Fruit fly (Drosophila melanogaster) whole organism, embryonic: Measurements from ENCODE around the gene T48.

Source experiments
- Adf1 ChIP-seq: fragments of 200-800 bp; sonication (Bioruptor generic); IDR thresholded peaks from 2 replicates; pipeline ENCODE4 v1.3.6; 2022; ENCODE audit warnings: missing biosample characterization, missing genetic modification characterization
- CG10147 ChIP-seq: fragments of 200-800 bp; sonication (Bioruptor generic); optimal IDR thresholded peaks from 2 replicates; lab custom pipeline; 2019; ENCODE audit warnings: missing biosample characterization, mild to moderate bottlenecking, missing genetic modification characterization, moderate library complexity
- CG11398 ChIP-seq: fragments of 200-800 bp; sonication (Bioruptor generic); optimal IDR thresholded peaks from 2 replicates; lab custom pipeline; 2016; ENCODE audit warnings: missing biosample characterization, missing genetic modification characterization
- CG12299 ChIP-seq: fragments of 200-800 bp; sonication (Bioruptor generic); optimal IDR thresholded peaks from 2 replicates; lab custom pipeline; 2018; ENCODE audit warnings: missing biosample characterization, mild to moderate bottlenecking, missing genetic modification characterization
- CG14860 ChIP-seq: fragments of 200-800 bp; sonication (Bioruptor generic); IDR thresholded peaks from 3 replicates; pipeline ENCODE4 v1.3.6; 2022; ENCODE audit warnings: missing biosample characterization, missing genetic modification characterization; ENCODE audit not compliant: partially characterized antibody
- CG15601 ChIP-seq: fragments of 200-800 bp; sonication (Bioruptor generic); optimal IDR thresholded peaks from 3 replicates; lab custom pipeline; 2019; ENCODE audit warnings: missing biosample characterization, mild to moderate bottlenecking, missing genetic modification characterization, moderate library complexity
- CG1832 ChIP-seq: fragments of 200-800 bp; sonication (Bioruptor generic); optimal IDR thresholded peaks from 2 replicates; lab custom pipeline; 2017; ENCODE audit warnings: missing biosample characterization, mild to moderate bottlenecking, missing genetic modification characterization, inconsistent platforms
- CG2199 ChIP-seq: fragments of 200-800 bp; sonication (Bioruptor generic); IDR thresholded peaks from 3 replicates; pipeline ENCODE4 v1.3.6; 2022; ENCODE audit warnings: missing biosample characterization, missing genetic modification characterization
- CG2875 ChIP-seq: fragments of 200-800 bp; sonication (Bioruptor generic); optimal IDR thresholded peaks from 2 replicates; lab custom pipeline; 2017; ENCODE audit warnings: missing biosample characterization, mild to moderate bottlenecking, missing genetic modification characterization, missing genetic modification reagents
- CG31224 ChIP-seq: fragments of 200-800 bp; sonication (Bioruptor generic); IDR thresholded peaks from 2 replicates; pipeline ENCODE4 v1.3.6; 2022; ENCODE audit warnings: missing biosample characterization, missing genetic modification characterization
- CG3407 ChIP-seq: fragments of 200-800 bp; sonication (Bioruptor generic); optimal IDR thresholded peaks from 2 replicates; lab custom pipeline; 2018; ENCODE audit warnings: missing biosample characterization, mild to moderate bottlenecking, missing genetic modification characterization
- CG4360 ChIP-seq: fragments of 200-800 bp; sonication (Bioruptor generic); IDR thresholded peaks from 2 replicates; pipeline ENCODE4 v1.3.6; 2022; ENCODE audit warnings: missing biosample characterization, missing genetic modification characterization
- CG6272 ChIP-seq: fragments of 200-800 bp; sonication (Bioruptor generic); IDR thresholded peaks from 2 replicates; pipeline ENCODE4 v1.3.6; 2022; ENCODE audit warnings: missing biosample characterization, missing genetic modification characterization
- CG8388 ChIP-seq: fragments of 200-800 bp; sonication (Bioruptor generic); optimal IDR thresholded peaks from 2 replicates; lab custom pipeline; 2019; ENCODE audit warnings: missing biosample characterization, mild to moderate bottlenecking, missing genetic modification characterization, moderate library complexity
- CG8924 ChIP-seq: fragments of 200-800 bp; optimal IDR thresholded peaks from 3 replicates; lab custom pipeline; 2019; ENCODE audit warnings: missing biosample characterization, mild to moderate bottlenecking, missing genetic modification characterization, moderate library complexity
- CG9876 ChIP-seq: fragments of 200-800 bp; sonication (Bioruptor generic); optimal IDR thresholded peaks from 2 replicates; lab custom pipeline; 2016; ENCODE audit warnings: missing biosample characterization, missing genetic modification characterization
- Dip2 ChIP-seq: fragments of 200-800 bp; sonication (Bioruptor generic); IDR thresholded peaks from 2 replicates; pipeline ENCODE4 v1.3.6; 2022; ENCODE audit warnings: missing biosample characterization, missing genetic modification characterization
- Drgx ChIP-seq: fragments of 200-800 bp; sonication (Bioruptor generic); IDR thresholded peaks from 2 replicates; pipeline ENCODE4 v1.3.6; 2022; ENCODE audit warnings: missing biosample characterization, missing genetic modification characterization
- Elba2 ChIP-seq: fragments of 200-800 bp; sonication (Bioruptor generic); optimal IDR thresholded peaks from 3 replicates; lab custom pipeline; 2016; ENCODE audit warnings: missing biosample characterization, missing genetic modification characterization
- Ets97D ChIP-seq: fragments of 200-800 bp; sonication (Bioruptor generic); optimal IDR thresholded peaks from 3 replicates; lab custom pipeline; 2016; ENCODE audit warnings: missing biosample characterization, missing genetic modification characterization
- Fer3 ChIP-seq: fragments of 200-800 bp; sonication (Bioruptor generic); optimal IDR thresholded peaks from 2 replicates; lab custom pipeline; 2018; ENCODE audit warnings: missing biosample characterization, mild to moderate bottlenecking, missing genetic modification characterization, moderate library complexity
- Hsf ChIP-seq: fragments of 200-800 bp; sonication (Bioruptor generic); optimal IDR thresholded peaks from 3 replicates; lab custom pipeline; 2016; ENCODE audit warnings: missing biosample characterization, missing genetic modification characterization
- Jarid2 ChIP-seq: fragments of 200-800 bp; sonication (Bioruptor generic); optimal IDR thresholded peaks from 3 replicates; lab custom pipeline; 2017; ENCODE audit warnings: mild to moderate bottlenecking, missing biosample characterization, missing genetic modification reagents, missing genetic modification characterization
- MBD-R2 ChIP-seq: fragments of 200-800 bp; sonication (Bioruptor generic); IDR thresholded peaks from 2 replicates; pipeline ENCODE4 v1.3.6; 2022; ENCODE audit warnings: missing biosample characterization, missing genetic modification characterization
- Mad ChIP-seq: fragments of 200-800 bp; sonication (Bioruptor generic); optimal IDR thresholded peaks from 2 replicates; lab custom pipeline; 2016; ENCODE audit warnings: missing biosample characterization, missing genetic modification characterization
- Mes4 ChIP-seq: fragments of 200-800 bp; sonication (Bioruptor generic); optimal IDR thresholded peaks from 2 replicates; lab custom pipeline; 2016; ENCODE audit warnings: missing biosample characterization, missing genetic modification characterization
- NK7.1 ChIP-seq: fragments of 200-800 bp; sonication (Bioruptor generic); optimal IDR thresholded peaks from 3 replicates; lab custom pipeline; 2016; ENCODE audit warnings: missing biosample characterization, missing genetic modification characterization
- Optix ChIP-seq: fragments of 200-800 bp; sonication (Bioruptor generic); IDR thresholded peaks from 3 replicates; pipeline ENCODE4 v1.3.6; 2022; ENCODE audit warnings: missing biosample characterization, missing genetic modification characterization
- Rfx ChIP-seq: fragments of 200-800 bp; sonication (Bioruptor generic); IDR thresholded peaks from 2 replicates; pipeline ENCODE4 v1.3.6; 2022; ENCODE audit warnings: missing biosample characterization, missing genetic modification characterization
- aop ChIP-seq: fragments of 200-800 bp; sonication (Bioruptor generic); IDR thresholded peaks from 2 replicates; pipeline ENCODE4 v1.3.6; 2022; ENCODE audit warnings: missing biosample characterization, missing genetic modification characterization
- dpn ChIP-seq, 2 experiments: fragments of 200-800 bp; sonication (Bioruptor generic); optimal IDR thresholded peaks; 3 replicates each; lab custom pipeline; 2016; ENCODE audit warnings: missing biosample characterization in 2 of 2, missing genetic modification characterization in 2 of 2
- dysf ChIP-seq: fragments of 200-800 bp; sonication (Bioruptor generic); IDR thresholded peaks from 3 replicates; pipeline ENCODE4 v1.3.6; 2022; ENCODE audit warnings: missing biosample characterization, missing genetic modification characterization
- fd3F ChIP-seq: fragments of 200-800 bp; sonication (Bioruptor generic); optimal IDR thresholded peaks from 2 replicates; lab custom pipeline; 2018; ENCODE audit warnings: missing biosample characterization, mild to moderate bottlenecking, missing genetic modification characterization, moderate library complexity
- gem ChIP-seq: fragments of 200-800 bp; sonication (Bioruptor generic); optimal IDR thresholded peaks from 2 replicates; lab custom pipeline; 2019; ENCODE audit warnings: missing biosample characterization, mild to moderate bottlenecking, missing genetic modification characterization, moderate library complexity
- jing ChIP-seq: fragments of 200-800 bp; sonication (Bioruptor generic); optimal IDR thresholded peaks from 2 replicates; lab custom pipeline; 2018; ENCODE audit warnings: missing biosample characterization, mild to moderate bottlenecking, missing genetic modification characterization
- kni ChIP-seq: fragments of 200-800 bp; sonication (Bioruptor generic); optimal IDR thresholded peaks from 3 replicates; lab custom pipeline; 2017; ENCODE audit warnings: mild to moderate bottlenecking, missing biosample characterization, missing genetic modification reagents, missing genetic modification characterization
- knrl ChIP-seq: fragments of 200-800 bp; sonication (Bioruptor generic); IDR thresholded peaks from 3 replicates; pipeline ENCODE4 v1.3.6; 2022; ENCODE audit warnings: missing biosample characterization, missing genetic modification characterization; ENCODE audit not compliant: partially characterized antibody
- lov ChIP-seq, 2 experiments: fragments of 200-800 bp in 1 of 2; fragments of >200 bp in 1 of 2; sonication (Bioruptor generic) in 1 of 2; IDR thresholded peaks in 1 of 2; optimal IDR thresholded peaks in 1 of 2; 2 replicates in 1 of 2; 3 replicates in 1 of 2; pipeline versions ENCODE4 v1.3.6 to Lab custom; 2017 to 2022; ENCODE audit warnings: missing biosample characterization in 1 of 2, missing genetic modification characterization in 1 of 2
- oc ChIP-seq: fragments of 200-800 bp; sonication (Bioruptor generic); optimal IDR thresholded peaks from 2 replicates; lab custom pipeline; 2018; ENCODE audit warnings: missing biosample characterization, mild to moderate bottlenecking, missing genetic modification characterization, moderate library complexity
- pros ChIP-seq: fragments of 200-800 bp; sonication (Bioruptor generic); optimal IDR thresholded peaks from 3 replicates; lab custom pipeline; 2019; ENCODE audit warnings: missing biosample characterization, mild to moderate bottlenecking, missing genetic modification characterization, moderate library complexity
- row ChIP-seq: fragments of 200-800 bp; sonication (Bioruptor generic); IDR thresholded peaks from 3 replicates; pipeline ENCODE4 v1.3.6; 2022; ENCODE audit warnings: missing biosample characterization, missing genetic modification characterization
- sens ChIP-seq: fragments of 200-800 bp; sonication (Bioruptor generic); peaks from one replicate; lab custom pipeline; 2016; ENCODE audit warnings: missing biosample characterization, missing genetic modification characterization
- sob ChIP-seq: fragments of 200-800 bp; sonication (Bioruptor generic); IDR thresholded peaks from 2 replicates; pipeline ENCODE4 v1.3.6; 2022; ENCODE audit warnings: missing biosample characterization, missing genetic modification characterization
- tap ChIP-seq: fragments of 200-800 bp; optimal IDR thresholded peaks from 3 replicates; lab custom pipeline; 2019; ENCODE audit warnings: missing biosample characterization, mild to moderate bottlenecking, missing genetic modification characterization, moderate library complexity
- tll ChIP-seq, 2 experiments: fragments of 200-800 bp in 1 of 2; fragments of >200 bp in 1 of 2; sonication (Bioruptor generic) in 1 of 2; optimal IDR thresholded peaks; 2 replicates each; lab custom pipeline; 2017 to 2019; ENCODE audit warnings: missing biosample characterization in 2 of 2, missing genetic modification characterization in 2 of 2, mild to moderate bottlenecking in 1 of 2, moderate library complexity in 1 of 2
- vvl ChIP-seq: fragments of 200-800 bp; sonication (Bioruptor generic); IDR thresholded peaks from 2 replicates; pipeline ENCODE4 v1.3.6; 2022; ENCODE audit warnings: missing biosample characterization, missing genetic modification characterization
- zfh1 ChIP-seq: fragments of 200-800 bp; sonication (Bioruptor generic); IDR thresholded peaks from 3 replicates; pipeline ENCODE4 v1.3.6; 2022; ENCODE audit warnings: missing biosample characterization, missing genetic modification characterization

T48 gene

DNA sequence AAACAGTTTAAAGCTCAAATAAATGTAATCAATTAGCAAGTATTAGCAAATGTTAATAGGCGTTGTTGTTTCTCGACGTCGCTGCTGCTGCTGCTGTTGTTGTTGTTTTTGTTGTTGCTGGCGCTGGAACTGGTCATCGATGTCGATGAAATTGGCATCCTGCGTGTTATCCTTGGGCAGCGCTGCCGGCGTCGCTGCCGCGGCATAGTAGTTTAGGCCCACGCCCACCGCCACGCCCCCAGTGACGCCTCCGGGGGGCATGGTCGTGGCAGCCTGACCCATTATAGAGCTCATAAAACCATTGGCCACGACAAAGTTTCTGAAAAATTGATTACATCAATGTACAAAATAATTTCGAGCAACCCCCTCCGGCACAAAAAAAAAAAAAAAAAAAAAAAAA, 4.7 kb upstream of the T48 start (continued):
- TF ChIP-seq CG4360 (GFP tag; lab: Robert Waterston, UW) = peak; percentile 62; the same call in 1 of the 2 replicates

DNA sequence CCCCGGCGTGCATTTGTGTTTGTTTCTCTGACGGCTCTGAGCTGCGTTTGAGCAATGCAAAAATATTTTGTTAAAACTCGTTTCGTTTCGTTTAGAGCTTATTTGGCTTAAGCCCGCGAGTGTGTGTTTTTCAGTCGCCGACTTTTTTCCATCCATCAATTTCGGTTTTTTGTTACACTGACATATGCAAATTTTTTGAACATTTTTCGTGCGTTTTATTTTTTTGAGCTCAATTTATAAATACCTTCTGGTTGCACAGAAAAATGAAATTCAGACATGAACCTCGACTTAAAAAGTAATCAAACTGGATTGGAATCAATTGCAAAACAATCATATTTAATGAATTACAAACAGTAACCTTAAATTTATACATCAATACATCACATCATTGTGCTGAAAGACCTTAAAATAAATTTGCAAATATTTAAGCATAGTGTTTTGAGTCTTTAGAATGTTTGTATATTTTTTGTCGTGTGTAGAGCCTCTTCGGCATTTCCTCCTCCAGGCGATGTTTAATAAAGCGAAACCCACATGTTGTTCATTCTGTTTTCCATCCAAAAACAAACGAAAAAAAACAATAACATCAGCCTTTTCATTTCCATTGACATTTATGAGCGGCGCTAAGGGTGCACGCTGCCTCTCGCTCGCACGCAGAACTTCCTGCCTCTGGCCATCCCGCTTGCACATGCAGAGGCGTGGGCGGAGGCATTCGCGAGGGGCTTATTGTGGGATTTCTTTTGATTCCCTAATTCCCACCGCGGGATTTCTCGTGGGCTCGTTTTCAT, 888 bp downstream of the T48 start:
- TF ChIP-seq Fer3 (no peak), jing (GFP tag; lab: Kevin White, UChicago) (no peak), Mad (GFP tag; lab: Kevin White, UChicago) (no peak), Dip2 (GFP tag; lab: Robert Waterston, UW) (no peak), dpn (GFP tag; optimal IDR thresholded peaks at IDR 0.05; lab: Kevin White, UChicago) (no peak), lov (optimal IDR thresholded peaks at IDR 0.05; lab: Kevin White, UChicago) (no peak), lov (GFP tag; IDR thresholded peaks at IDR 0.05; lab: Robert Waterston, UW) (peak; percentile 54; the same call in 1 of the 3 replicates), row (GFP tag; lab: Robert Waterston, UW) (no peak), Adf1 (GFP tag; lab: Robert Waterston, UW) (no peak), Optix (GFP tag; lab: Robert Waterston, UW) (no peak), knrl (GFP tag; lab: Robert Waterston, UW) (0 out of 3 replicates have a peak, but pooled peaks have one; percentile 35), CG9876 (GFP tag; lab: Kevin White, UChicago) (no peak), CG11398 (GFP tag; lab: Kevin White, UChicago) (no peak), aop (GFP tag; lab: Robert Waterston, UW) (0 out of 2 replicates have a peak, but pooled peaks have one; percentile 25), CG14860 (GFP tag; lab: Robert Waterston, UW) (no peak), Drgx (GFP tag; lab: Robert Waterston, UW) (no peak), Mes4 (GFP tag; lab: Kevin White, UChicago) (no peak), sens (peak; percentile 66), NK7.1 (no peak), dysf (GFP tag; lab: Robert Waterston, UW) (0 out of 3 replicates have a peak, but pooled peaks have one; percentile 29), Hsf (GFP tag; lab: Kevin White, UChicago) (no peak), sob (GFP tag; lab: Robert Waterston, UW) (0 out of 2 replicates have a peak, but pooled peaks have one; percentile 12), CG6272 (GFP tag; lab: Robert Waterston, UW) (no peak), CG8924 (tag; lab: Kevin White, UChicago) (peak; percentile 17), Rfx (GFP tag; lab: Robert Waterston, UW) (0 out of 2 replicates have a peak, but pooled peaks have one; percentile 12), Elba2 (GFP tag; lab: Kevin White, UChicago) (no peak), tap (tag; lab: Kevin White, UChicago) (no peak), CG31224 (GFP tag; lab: Robert Waterston, UW) (no peak), CG1832 (GFP tag; lab: Kevin White, UChicago) (peak; percentile 86), fd3F (no peak), CG3407 (no peak), oc (no peak), MBD-R2 (GFP tag; lab: Robert Waterston, UW) (no peak), CG15601 (no peak), CG8388 (no peak), CG10147 (GFP tag; lab: Kevin White, UChicago) (no peak), vvl (GFP tag; lab: Robert Waterston, UW) (0 out of 2 replicates have a peak, but pooled peaks have one; percentile 23), pros (GFP tag; lab: Kevin White, UChicago) (peak; percentile 2), Ets97D (GFP tag; lab: Kevin White, UChicago) (peak; percentile 0), tll (GFP tag; optimal IDR thresholded peaks at IDR 0.05; lab: Kevin White, UChicago) (peak in 1 of 2 experiments; percentile 62), kni (GFP tag; lab: Kevin White, UChicago) (peak; percentile 43), CG2199 (GFP tag; lab: Robert Waterston, UW) (peak; percentile 94), zfh1 (GFP tag; lab: Robert Waterston, UW) (no peak), CG12299 (tag; lab: Kevin White, UChicago) (no peak), CG2875 (GFP tag; lab: Kevin White, UChicago) (no peak), gem (tag; lab: Kevin White, UChicago) (peak; percentile 18), Jarid2 (GFP tag; lab: Kevin White, UChicago) (peak; percentile 12)
